Fruit fly (Drosophila melanogaster) whole organism, embryonic: ENCODE results near the gene mRpS35.
A peak's percentile ranks its signal among the peaks of the same experiment; 100 is the strongest.

Experiments
- Abd-B ChIP-seq: fragments of 200-800 bp; sonication (Bioruptor generic); optimal IDR thresholded peaks from 2 replicates; lab custom pipeline; 2018; ENCODE audit warnings: missing biosample characterization, mild to moderate bottlenecking, missing genetic modification characterization, moderate library complexity
- Atf3 ChIP-seq: fragments of 200-800 bp; sonication (Bioruptor generic); optimal IDR thresholded peaks from 3 replicates; lab custom pipeline; 2016; ENCODE audit warnings: missing biosample characterization, missing genetic modification characterization
- CG10431 ChIP-seq: fragments of 200-800 bp; sonication (Bioruptor generic); optimal IDR thresholded peaks from 3 replicates; lab custom pipeline; 2018; ENCODE audit warnings: missing biosample characterization, mild to moderate bottlenecking, missing genetic modification characterization
- CG10543 ChIP-seq: fragments of 200-800 bp; sonication (Bioruptor generic); optimal IDR thresholded peaks from 3 replicates; lab custom pipeline; 2017; ENCODE audit warnings: missing biosample characterization, mild to moderate bottlenecking, missing genetic modification characterization, moderate library complexity
- CG13775 ChIP-seq: fragments of 200-800 bp; sonication (Bioruptor generic); optimal IDR thresholded peaks from 3 replicates; lab custom pipeline; 2017; ENCODE audit warnings: missing biosample characterization, mild to moderate bottlenecking, missing genetic modification characterization
- CG17385 ChIP-seq: fragments of 200-800 bp; sonication (Bioruptor generic); optimal IDR thresholded peaks from 3 replicates; lab custom pipeline; 2018; ENCODE audit warnings: missing biosample characterization, mild to moderate bottlenecking, missing genetic modification characterization
- CG1832 ChIP-seq: fragments of 200-800 bp; sonication (Bioruptor generic); optimal IDR thresholded peaks from 2 replicates; lab custom pipeline; 2017; ENCODE audit warnings: missing biosample characterization, mild to moderate bottlenecking, missing genetic modification characterization, inconsistent platforms
- CG2202 ChIP-seq: fragments of 200-800 bp; sonication (Bioruptor generic); optimal IDR thresholded peaks from 2 replicates; lab custom pipeline; 2018; ENCODE audit warnings: missing biosample characterization, mild to moderate bottlenecking, missing genetic modification characterization
- CG2889 ChIP-seq: fragments of 200-800 bp; sonication (Bioruptor generic); IDR thresholded peaks from 3 replicates; pipeline ENCODE4 v1.3.6; 2022; ENCODE audit warnings: missing biosample characterization, missing genetic modification characterization
- CG3163 ChIP-seq: fragments of 200-800 bp; sonication (Bioruptor generic); optimal IDR thresholded peaks from 3 replicates; lab custom pipeline; 2016; ENCODE audit warnings: missing biosample characterization, missing genetic modification characterization
- CG4707 ChIP-seq: fragments of 200-800 bp; sonication (Bioruptor generic); optimal IDR thresholded peaks from 2 replicates; lab custom pipeline; 2018; ENCODE audit warnings: missing biosample characterization, mild to moderate bottlenecking, missing genetic modification characterization, moderate library complexity
- CG9609 ChIP-seq: fragments of 200-800 bp; sonication (Bioruptor generic); optimal IDR thresholded peaks from 3 replicates; lab custom pipeline; 2016; ENCODE audit warnings: missing biosample characterization, missing genetic modification characterization
- CG9817 ChIP-seq: fragments of 200-800 bp; sonication (Bioruptor generic); optimal IDR thresholded peaks from 2 replicates; lab custom pipeline; 2018; ENCODE audit warnings: missing biosample characterization, mild to moderate bottlenecking, missing genetic modification characterization, moderate library complexity
- Dbx ChIP-seq: fragments of 200-800 bp; sonication (Bioruptor generic); IDR thresholded peaks from 3 replicates; pipeline ENCODE4 v1.3.6; 2022; ENCODE audit warnings: missing biosample characterization, missing genetic modification characterization
- Dref ChIP-seq: fragments of 200-800 bp; sonication (Bioruptor generic); IDR thresholded peaks from 2 replicates; pipeline ENCODE4 v1.3.6; 2022; ENCODE audit warnings: missing biosample characterization, missing genetic modification characterization
- Fer1 ChIP-seq: fragments of 200-800 bp; sonication (Bioruptor generic); optimal IDR thresholded peaks from 2 replicates; lab custom pipeline; 2017; ENCODE audit warnings: missing biosample characterization, mild to moderate bottlenecking, missing genetic modification characterization
- HLH3B ChIP-seq: fragments of 200-800 bp; sonication (Bioruptor generic); IDR thresholded peaks from 2 replicates; pipeline ENCODE4 v1.3.6; 2022; ENCODE audit warnings: missing biosample characterization, missing genetic modification characterization
- Hey ChIP-seq: fragments of 200-800 bp; sonication (Bioruptor generic); optimal IDR thresholded peaks from 3 replicates; lab custom pipeline; 2018; ENCODE audit warnings: missing biosample characterization, mild to moderate bottlenecking, missing genetic modification characterization
- Hr78 ChIP-seq, 2 experiments: fragments of 200-800 bp in 1 of 2; fragments of >200 bp in 1 of 2; sonication (Bioruptor generic) in 1 of 2; optimal IDR thresholded peaks; 2 replicates each; lab custom pipeline; 2017 to 2019; ENCODE audit warnings: missing biosample characterization in 2 of 2, missing genetic modification characterization in 2 of 2, mild to moderate bottlenecking in 1 of 2, moderate library complexity in 1 of 2
- NfI ChIP-seq: fragments of 200-800 bp; sonication (Bioruptor generic); optimal IDR thresholded peaks from 3 replicates; lab custom pipeline; 2018; ENCODE audit warnings: missing biosample characterization, mild to moderate bottlenecking, missing genetic modification characterization, moderate library complexity
- Pdp1 ChIP-seq, 2 experiments: fragments of 200-800 bp; sonication (Bioruptor generic); optimal IDR thresholded peaks; 3 replicates each; lab custom pipeline; 2016; ENCODE audit warnings: missing biosample characterization in 2 of 2, missing genetic modification characterization in 2 of 2, mild to moderate bottlenecking in 1 of 2, moderate library complexity in 1 of 2
- Scr ChIP-seq: fragments of 200-800 bp; sonication (Bioruptor generic); IDR thresholded peaks from 2 replicates; pipeline ENCODE4 v1.3.6; 2022; ENCODE audit warnings: missing biosample characterization, missing genetic modification characterization; ENCODE audit not compliant: partially characterized antibody
- Side ChIP-seq: fragments of 200-800 bp; sonication (Bioruptor generic); optimal IDR thresholded peaks from 2 replicates; lab custom pipeline; 2016; ENCODE audit warnings: missing biosample characterization, missing genetic modification characterization
- Sin3A ChIP-seq: fragments of >200 bp; optimal IDR thresholded peaks from 2 replicates; lab custom pipeline; 2018
- Sry-δ ChIP-seq: fragments of 200-800 bp; sonication (Bioruptor generic); optimal IDR thresholded peaks from 2 replicates; lab custom pipeline; 2016; ENCODE audit warnings: missing biosample characterization, missing genetic modification characterization
- Trl ChIP-seq, 3 experiments: fragments of >200 bp in 2 of 3; fragments of 200-800 bp in 1 of 3; sonication (Bioruptor generic) in 1 of 3; optimal IDR thresholded peaks; 2 replicates in 1 of 3; 3 replicates in 2 of 3; lab custom pipeline; 2016 to 2017; ENCODE audit warnings: missing biosample characterization in 1 of 3, missing genetic modification characterization in 1 of 3
- YL-1 ChIP-seq: fragments of 200-800 bp; sonication (Bioruptor generic); optimal IDR thresholded peaks from 3 replicates; lab custom pipeline; 2017; ENCODE audit warnings: missing biosample characterization, mild to moderate bottlenecking, missing genetic modification characterization
- bab2 ChIP-seq: fragments of 200-800 bp; sonication (Bioruptor generic); optimal IDR thresholded peaks from 2 replicates; lab custom pipeline; 2016; ENCODE audit warnings: missing biosample characterization, missing genetic modification characterization
- cas ChIP-seq: fragments of 200-800 bp; sonication (Bioruptor generic); IDR thresholded peaks from 2 replicates; pipeline ENCODE4 v1.3.6; 2022; ENCODE audit warnings: missing biosample characterization, missing genetic modification characterization
- ci ChIP-seq: fragments of 200-800 bp; sonication (Bioruptor generic); IDR thresholded peaks from 3 replicates; pipeline ENCODE4 v1.3.6; 2022; ENCODE audit warnings: missing biosample characterization, missing genetic modification characterization
- corto ChIP-seq: fragments of 200-800 bp; sonication (Bioruptor generic); optimal IDR thresholded peaks from 2 replicates; lab custom pipeline; 2016; ENCODE audit warnings: missing biosample characterization, mild to moderate bottlenecking, missing genetic modification characterization, moderate library complexity
- crol ChIP-seq: fragments of 200-800 bp; sonication (Bioruptor generic); IDR thresholded peaks from 2 replicates; pipeline ENCODE4 v1.3.6; 2022; ENCODE audit warnings: missing biosample characterization, missing genetic modification characterization
- dan ChIP-seq: fragments of 200-800 bp; sonication (Bioruptor generic); IDR thresholded peaks from 2 replicates; pipeline ENCODE4 v1.3.6; 2022; ENCODE audit warnings: missing biosample characterization, missing genetic modification characterization
- dimm ChIP-seq: fragments of 200-800 bp; sonication (Bioruptor generic); IDR thresholded peaks from 2 replicates; pipeline ENCODE4 v1.3.6; 2022; ENCODE audit warnings: missing biosample characterization, missing genetic modification characterization
- dmrt11E ChIP-seq: fragments of 200-800 bp; sonication (Bioruptor generic); optimal IDR thresholded peaks from 3 replicates; lab custom pipeline; 2018; ENCODE audit warnings: missing biosample characterization, mild to moderate bottlenecking, missing genetic modification characterization, moderate library complexity
- esg ChIP-seq: fragments of 200-800 bp; sonication (Bioruptor generic); conservative IDR thresholded peaks from 2 replicates; pipeline ENCODE4 v1.3.6; 2022; ENCODE audit warnings: missing biosample characterization, missing genetic modification characterization
- ewg ChIP-seq: fragments of 200-800 bp; sonication (Bioruptor generic); optimal IDR thresholded peaks from 3 replicates; lab custom pipeline; 2017; ENCODE audit warnings: mild to moderate bottlenecking, missing biosample characterization, missing genetic modification reagents, missing genetic modification characterization
- exex ChIP-seq: fragments of 200-800 bp; sonication (Bioruptor generic); optimal IDR thresholded peaks from 4 replicates; lab custom pipeline; 2018; ENCODE audit warnings: missing biosample characterization, mild to moderate bottlenecking, missing genetic modification characterization, moderate library complexity
- gem ChIP-seq: fragments of 200-800 bp; sonication (Bioruptor generic); optimal IDR thresholded peaks from 2 replicates; lab custom pipeline; 2019; ENCODE audit warnings: missing biosample characterization, mild to moderate bottlenecking, missing genetic modification characterization, moderate library complexity
- hb ChIP-seq: fragments of 200-800 bp; sonication (Bioruptor generic); IDR thresholded peaks from 3 replicates; pipeline ENCODE4 v1.3.6; 2022; ENCODE audit warnings: missing biosample characterization, missing genetic modification characterization; ENCODE audit not compliant: partially characterized antibody
- klu ChIP-seq: fragments of 200-800 bp; sonication (Bioruptor generic); IDR thresholded peaks from 2 replicates; pipeline ENCODE4 v1.3.6; 2022; ENCODE audit warnings: missing biosample characterization, missing genetic modification characterization
- nom ChIP-seq: fragments of 200-800 bp; sonication (Bioruptor generic); optimal IDR thresholded peaks from 2 replicates; lab custom pipeline; 2017; ENCODE audit warnings: missing biosample characterization, missing genetic modification characterization, mild to moderate bottlenecking, moderate library complexity, missing genetic modification reagents
- otp ChIP-seq: fragments of 200-800 bp; sonication (Bioruptor generic); IDR thresholded peaks from 3 replicates; pipeline ENCODE4, ENCODE4 v1.3.6; 2022; ENCODE audit warnings: missing biosample characterization, missing genetic modification characterization
- peb ChIP-seq: fragments of 200-800 bp; sonication (Bioruptor generic); IDR thresholded peaks from 2 replicates; pipeline ENCODE4 v1.3.6; 2022; ENCODE audit warnings: missing biosample characterization, missing genetic modification characterization
- schlank ChIP-seq: fragments of 200-800 bp; sonication (Bioruptor generic); optimal IDR thresholded peaks from 2 replicates; lab custom pipeline; 2018; ENCODE audit warnings: missing biosample characterization, mild to moderate bottlenecking, missing genetic modification characterization
- seq ChIP-seq: fragments of 200-800 bp; sonication (Bioruptor generic); IDR thresholded peaks from 2 replicates; pipeline ENCODE4 v1.3.6; 2022; ENCODE audit warnings: missing biosample characterization, missing genetic modification characterization
- wek ChIP-seq: fragments of 200-800 bp; sonication (Bioruptor generic); optimal IDR thresholded peaks from 3 replicates; lab custom pipeline; 2018; ENCODE audit warnings: missing biosample characterization, mild to moderate bottlenecking, missing genetic modification characterization, moderate library complexity
- yki ChIP-seq: fragments of >200 bp; optimal IDR thresholded peaks from 3 replicates; lab custom pipeline; 2018

The mRpS35 gene

DNA sequence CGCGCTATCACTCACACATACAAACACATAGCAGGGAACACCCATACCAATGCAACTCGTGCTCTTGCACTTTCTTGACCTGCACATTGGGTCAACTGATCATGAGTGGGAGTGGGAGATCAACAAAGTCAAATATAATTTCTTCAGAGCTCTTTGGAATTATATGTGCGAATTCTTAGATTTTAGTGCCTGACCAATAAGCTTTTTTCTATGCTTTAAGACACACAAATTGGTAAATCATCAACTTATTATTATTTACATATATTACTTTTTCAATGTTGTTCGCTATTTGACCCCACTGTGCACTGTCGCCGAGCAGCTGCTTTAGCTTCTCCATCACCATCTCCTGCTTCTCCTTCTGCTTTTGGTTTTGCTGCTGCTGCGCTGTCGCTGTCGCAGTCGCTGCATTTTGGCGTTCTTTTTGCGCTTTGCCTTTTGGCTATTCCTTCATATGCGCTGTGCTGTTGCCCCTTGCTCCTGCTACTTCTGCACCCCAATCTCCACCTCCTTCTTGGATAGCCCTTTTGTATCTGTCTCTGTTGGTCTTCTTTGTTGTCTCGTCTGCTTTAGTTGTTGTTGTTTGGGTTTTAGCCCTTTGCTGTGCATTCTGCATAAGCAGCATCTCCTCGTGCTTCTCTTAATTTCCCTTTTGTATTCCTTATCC is 43.5 kb downstream of the mRpS35 start (continued):
- TF ChIP-seq Atf3 (no peak), hb (no peak), Dref (GFP tag; lab: Robert Waterston, UW) (no peak), YL-1 (GFP tag; lab: Kevin White, UChicago) (no peak), Abd-B (GFP tag; lab: Kevin White, UChicago) (peak; percentile 7), CG2889 (no peak), Hey (tag; lab: Kevin White, UChicago) (no peak), CG9609 (GFP tag; lab: Kevin White, UChicago) (no peak), Side (no peak)
- TF ChIP-seq, all 482 proteins: peak for 154

DNA sequence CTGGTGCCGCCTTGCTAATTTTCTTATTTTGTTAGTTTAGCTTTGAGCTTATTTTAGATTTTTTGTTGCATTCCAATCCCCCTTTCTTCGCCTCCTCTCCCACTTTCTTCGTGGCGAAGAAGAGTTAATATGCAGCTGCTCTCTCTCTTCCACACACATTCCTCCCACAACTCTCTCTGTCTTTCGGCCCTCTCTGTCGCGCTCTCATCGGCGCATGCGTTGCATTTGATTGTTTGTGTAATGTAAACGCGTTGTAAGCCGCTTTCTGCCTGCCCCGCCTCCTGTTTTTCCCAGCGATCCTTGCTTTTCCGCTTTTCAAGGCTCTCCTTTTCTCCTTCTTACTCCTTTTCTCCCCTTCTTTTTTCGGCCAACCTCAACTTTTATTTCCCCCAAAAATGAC is 44.0 kb downstream of the mRpS35 start:
- TF ChIP-seq wek (GFP tag; lab: Kevin White, UChicago), result no peak
- TF ChIP-seq HLH3B, result no peak
- peak; percentile 3 for TF ChIP-seq CG17385 (GFP tag; lab: Kevin White, UChicago)
- TF ChIP-seq Pdp1 (GFP tag; optimal IDR thresholded peaks at IDR 0.05; lab: Kevin White, UChicago), result peak in 1 of 2 experiments; percentile 4
- peak; percentile 87 for TF ChIP-seq ewg (GFP tag; lab: Kevin White, UChicago)
- TF ChIP-seq CG1832 (GFP tag; lab: Kevin White, UChicago), result peak; percentile 20
- peak; percentile 32; the same call in 1 of the 2 replicates for TF ChIP-seq crol
- TF ChIP-seq yki, result peak; percentile 4
- TF ChIP-seq Trl (optimal IDR thresholded peaks at IDR 0.05; lab: Kevin White, UChicago), result peak; percentile 42 to 72
- TF ChIP-seq Trl (GFP tag; optimal IDR thresholded peaks at IDR 0.05; lab: Kevin White, UChicago), result no peak

DNA sequence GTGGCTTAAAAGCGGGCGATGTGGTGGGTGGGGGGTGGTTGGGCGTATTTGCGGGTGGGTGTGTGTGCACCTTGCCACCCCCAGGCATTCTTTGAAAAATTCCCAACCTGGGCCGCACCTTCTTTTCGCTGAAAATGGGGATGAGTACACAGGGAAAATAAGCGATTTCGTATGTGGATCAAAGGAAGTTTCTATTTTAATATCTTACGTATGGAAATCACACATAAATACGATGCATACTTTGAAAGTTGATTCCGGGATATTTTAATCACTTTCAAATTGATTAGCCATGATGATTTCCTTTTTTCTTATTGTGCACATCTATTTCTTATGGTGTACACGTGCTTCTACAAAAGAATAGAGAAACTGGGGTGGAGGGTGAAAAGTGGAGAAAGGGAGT is 44.7 kb downstream of the mRpS35 start:
- TF ChIP-seq Dbx (GFP tag; lab: Robert Waterston, UW) (no peak), Sry-δ (GFP tag; lab: Kevin White, UChicago) (no peak), otp (GFP tag; lab: Robert Waterston, UW) (no peak), Fer1 (peak; percentile 80), ci (peak; percentile 73; the same call in 2 of the 3 replicates), klu (GFP tag; lab: Robert Waterston, UW) (0 out of 2 replicates have a peak, but pooled peaks have one; percentile 15), Sin3A (lab: Kevin White, UChicago) (no peak), CG9817 (peak; percentile 34), corto (GFP tag; lab: Kevin White, UChicago) (no peak), schlank (tag; lab: Kevin White, UChicago) (no peak), NfI (GFP tag; lab: Kevin White, UChicago) (peak; percentile 42), gem (tag; lab: Kevin White, UChicago) (peak; percentile 74), CG2202 (tag; lab: Kevin White, UChicago) (no peak), CG4707 (GFP tag; lab: Kevin White, UChicago) (peak; percentile 45), dimm (GFP tag; lab: Robert Waterston, UW) (no peak), bab2 (peak; percentile 52), Scr (no peak), CG3163 (no peak), CG13775 (GFP tag; lab: Kevin White, UChicago) (no peak), peb (no peak), CG10543 (GFP tag; lab: Kevin White, UChicago) (no peak), exex (peak; percentile 30), seq (GFP tag; lab: Robert Waterston, UW) (no peak), dan (GFP tag; lab: Robert Waterston, UW) (no peak), esg (GFP tag; lab: Robert Waterston, UW) (peak; percentile 40), CG10431 (no peak), dmrt11E (tag; lab: Kevin White, UChicago) (no peak), cas (GFP tag; lab: Robert Waterston, UW) (no peak), nom (GFP tag; lab: Kevin White, UChicago) (no peak), Hr78 (GFP tag; optimal IDR thresholded peaks at IDR 0.05; lab: Kevin White, UChicago) (no peak)
